Worm (Caenorhabditis elegans) whole organism, late embryonic: ENCODE results near the gene hmgs-1.

Experiments used
- T23F11.4 ChIP-seq: fragments of 200-800 bp; sonication (Bioruptor generic); optimal IDR thresholded peaks from 2 replicates; lab custom pipeline; 2018; ENCODE audit warnings: mild to moderate bottlenecking, missing genetic modification characterization, missing compliant biosample characterization
- ama-1 ChIP-seq: fragments of 150-350 bp; optimal IDR thresholded peaks from 2 replicates; lab custom pipeline; 2014
- dmd-4 ChIP-seq: sonication (generic microtip); optimal IDR thresholded peaks from 2 replicates; lab custom pipeline; 2016; ENCODE audit warnings: borderline replicate concordance, missing genetic modification characterization, missing compliant biosample characterization
- dve-1 ChIP-seq: sonication (generic microtip); optimal IDR thresholded peaks from 2 replicates; lab custom pipeline; 2017; ENCODE audit warnings: antibody characterized with exemption, mild to moderate bottlenecking, missing genetic modification characterization, missing compliant biosample characterization
- elt-4 ChIP-seq: sonication (generic microtip); optimal IDR thresholded peaks from 2 replicates; lab custom pipeline; 2016; ENCODE audit warnings: missing genetic modification characterization, missing compliant biosample characterization
- fkh-10 ChIP-seq: fragments of 150-350 bp; optimal IDR thresholded peaks from 2 replicates; lab custom pipeline; 2014; ENCODE audit warnings: missing biosample characterization, missing genetic modification reagents, missing genetic modification characterization
- mec-3 ChIP-seq: sonication (generic microtip); optimal IDR thresholded peaks from 2 replicates; lab custom pipeline; 2016; ENCODE audit warnings: borderline replicate concordance, missing genetic modification characterization, missing compliant biosample characterization
- pqm-1 ChIP-seq: sonication (generic microtip); optimal IDR thresholded peaks from 2 replicates; lab custom pipeline; 2016; ENCODE audit warnings: missing genetic modification characterization, missing compliant biosample characterization
- rnt-1 ChIP-seq: sonication (generic microtip); optimal IDR thresholded peaks from 2 replicates; lab custom pipeline; 2016; ENCODE audit warnings: missing genetic modification characterization, missing compliant biosample characterization
- tbx-7 ChIP-seq: sonication (generic microtip); optimal IDR thresholded peaks from 2 replicates; lab custom pipeline; 2016; ENCODE audit warnings: missing genotype, missing genetic modification characterization, missing compliant biosample characterization
- unc-3 ChIP-seq, 2 experiments: fragments of 200-800 bp in 1 of 2; sonication (Bioruptor generic) in 1 of 2; sonication (generic microtip) in 1 of 2; conservative IDR thresholded peaks in 1 of 2; optimal IDR thresholded peaks in 1 of 2; 2 replicates each; pipeline versions ENCODE4 v1.3.6 to Lab custom; 2016 to 2022; ENCODE audit warnings: missing compliant biosample characterization in 2 of 2, missing genetic modification characterization in 2 of 2, missing genetic modification reagents in 1 of 2

- TF ChIP-seq mec-3 (tag; lab: Kevin White, UChicago) (no peak), elt-4 (tag; lab: Kevin White, UChicago) (no peak), dmd-4 (tag; lab: Kevin White, UChicago) (no peak), fkh-10 (GFP tag; lab: Kevin White, UChicago) (no peak), pqm-1 (tag; lab: Kevin White, UChicago) (no peak), rnt-1 (no peak), T23F11.4 (GFP tag; lab: Kevin White, UChicago) (no peak), unc-3 (GFP tag; conservative IDR thresholded peaks at IDR 0.05; lab: Robert Waterston, UW) (no peak), unc-3 (tag; optimal IDR thresholded peaks at IDR 0.05; lab: Kevin White, UChicago) (no peak), tbx-7 (tag; lab: Kevin White, UChicago) (no peak), ama-1 (lab: Kevin White, UChicago) (no peak), dve-1 (no peak)
Measured at ce11 chrV:5704467-5704866, 20.1 kb upstream of the hmgs-1 start.
